Worm (Caenorhabditis elegans) whole organism, mixed stage, embryonic: ENCODE measurements around the gene T07F10.5.
"Not testable (repeated sequence)": the region's sequence is repeated elsewhere in the genome, so short reads cannot be mapped to it uniquely, and the experiment has no call there.

Source experiments
- M03D4.4 ChIP-seq: sonication (generic microtip); optimal IDR thresholded peaks from 2 replicates; lab custom pipeline; 2017; ENCODE audit warnings: mild to moderate bottlenecking, missing genetic modification characterization, missing compliant biosample characterization
- bed-3 ChIP-seq: fragments of 200-800 bp; sonication (Bioruptor generic); optimal IDR thresholded peaks from 3 replicates; lab custom pipeline; 2018; ENCODE audit warnings: mild to moderate bottlenecking, missing genetic modification characterization, moderate library complexity, missing compliant biosample characterization
- blmp-1 ChIP-seq: fragments of 150-350 bp; optimal IDR thresholded peaks from 2 replicates; lab custom pipeline; 2014; ENCODE audit warnings: missing biosample characterization, missing genetic modification characterization
- ceh-39 ChIP-seq: fragments of 150-350 bp; optimal IDR thresholded peaks from 2 replicates; lab custom pipeline; 2014; ENCODE audit warnings: missing biosample characterization, missing genetic modification characterization
- ceh-83 ChIP-seq: fragments of 200-800 bp; sonication (Bioruptor generic); optimal IDR thresholded peaks from 2 replicates; lab custom pipeline; 2018; ENCODE audit warnings: mild to moderate bottlenecking, missing genetic modification characterization, missing compliant biosample characterization
- ces-1 ChIP-seq: fragments of 150-350 bp; optimal IDR thresholded peaks from 2 replicates; lab custom pipeline; 2014; ENCODE audit warnings: missing biosample characterization, missing genetic modification reagents, missing genetic modification characterization
- cnd-1 ChIP-seq: fragments of 200-800 bp; sonication (Bioruptor generic); optimal IDR thresholded peaks from 2 replicates; lab custom pipeline; 2018; ENCODE audit warnings: mild to moderate bottlenecking, missing genetic modification characterization, missing compliant biosample characterization
- drap-1 ChIP-seq: fragments of 200-800 bp; sonication (Bioruptor generic); optimal IDR thresholded peaks from 3 replicates; lab custom pipeline; 2018; ENCODE audit warnings: mild to moderate bottlenecking, missing genetic modification characterization, missing compliant biosample characterization
- elt-1 ChIP-seq: sonication (generic microtip); optimal IDR thresholded peaks from 2 replicates; lab custom pipeline; 2017; ENCODE audit warnings: missing genetic modification characterization, mild to moderate bottlenecking, missing compliant biosample characterization, antibody characterized with exemption, moderate library complexity, borderline replicate concordance; ENCODE audit not compliant: insufficient read depth
- elt-3 ChIP-seq: fragments of 150-350 bp; optimal IDR thresholded peaks from 2 replicates; lab custom pipeline; 2014; ENCODE audit warnings: missing biosample characterization, missing genetic modification characterization
- flh-1 ChIP-seq: fragments of 200-800 bp; sonication (Bioruptor generic); optimal IDR thresholded peaks from 2 replicates; lab custom pipeline; 2018; ENCODE audit warnings: mild to moderate bottlenecking, missing genetic modification characterization, moderate library complexity, missing compliant biosample characterization
- ham-2 ChIP-seq: fragments of 200-800 bp; sonication (Bioruptor generic); optimal IDR thresholded peaks from 2 replicates; lab custom pipeline; 2018; ENCODE audit warnings: mild to moderate bottlenecking, missing genetic modification characterization, missing compliant biosample characterization
- hlh-1 ChIP-seq: fragments of 150-350 bp; optimal IDR thresholded peaks from 2 replicates; lab custom pipeline; 2014; ENCODE audit warnings: missing biosample characterization, missing genetic modification reagents, missing genetic modification characterization
- lin-13 ChIP-seq: fragments of 150-350 bp; optimal IDR thresholded peaks from 2 replicates; lab custom pipeline; 2014; ENCODE audit warnings: missing biosample characterization, missing genetic modification characterization
- lin-32 ChIP-seq: fragments of 200-800 bp; sonication (Bioruptor generic); optimal IDR thresholded peaks from 2 replicates; lab custom pipeline; 2018; ENCODE audit warnings: mild to moderate bottlenecking, missing genetic modification characterization, missing compliant biosample characterization
- lsy-2 ChIP-seq: fragments of 150-350 bp; optimal IDR thresholded peaks from 2 replicates; lab custom pipeline; 2014; ENCODE audit warnings: missing biosample characterization, missing genetic modification characterization
- mab-5 ChIP-seq: fragments of 150-350 bp; optimal IDR thresholded peaks from 2 replicates; lab custom pipeline; 2014; ENCODE audit warnings: missing biosample characterization, missing genetic modification characterization
- mep-1 ChIP-seq: fragments of 150-350 bp; optimal IDR thresholded peaks from 2 replicates; lab custom pipeline; 2017; ENCODE audit warnings: missing biosample characterization, missing genetic modification reagents, missing genetic modification characterization, inconsistent platforms
- mls-2 ChIP-seq: sonication (generic microtip); optimal IDR thresholded peaks from 2 replicates; lab custom pipeline; 2016; ENCODE audit warnings: mild to moderate bottlenecking, missing genetic modification characterization, moderate library complexity, missing compliant biosample characterization
- nhr-2 ChIP-seq: fragments of 150-350 bp; optimal IDR thresholded peaks from 2 replicates; lab custom pipeline; 2014; ENCODE audit warnings: missing biosample characterization, missing genetic modification characterization
- nhr-237 ChIP-seq: fragments of 150-350 bp; optimal IDR thresholded peaks from 2 replicates; lab custom pipeline; 2014; ENCODE audit warnings: missing biosample characterization, missing genetic modification characterization
- nhr-28 ChIP-seq: fragments of 150-350 bp; optimal IDR thresholded peaks from 2 replicates; lab custom pipeline; 2014; ENCODE audit warnings: missing biosample characterization, missing genetic modification characterization
- nhr-76 ChIP-seq: sonication (generic microtip); optimal IDR thresholded peaks from 2 replicates; lab custom pipeline; 2017; ENCODE audit warnings: missing biosample characterization, missing genetic modification characterization
- sem-2 ChIP-seq: fragments of 200-800 bp; sonication (Bioruptor generic); optimal IDR thresholded peaks from 2 replicates; lab custom pipeline; 2018; ENCODE audit warnings: mild to moderate bottlenecking, missing genetic modification characterization, missing compliant biosample characterization
- snpc-4 ChIP-seq: fragments of 150-350 bp; optimal IDR thresholded peaks from 2 replicates; lab custom pipeline; 2014; ENCODE audit warnings: missing biosample characterization, missing genetic modification characterization
- unc-120 ChIP-seq: sonication (generic microtip); optimal IDR thresholded peaks from 2 replicates; lab custom pipeline; 2017; ENCODE audit warnings: missing genetic modification characterization, missing compliant biosample characterization; ENCODE audit not compliant: poor library complexity, severe bottlenecking
- unc-39 ChIP-seq: fragments of 150-350 bp; optimal IDR thresholded peaks from 2 replicates; lab custom pipeline; 2014; ENCODE audit warnings: missing biosample characterization, missing genetic modification characterization
- unc-62 ChIP-seq: fragments of 150-350 bp; optimal IDR thresholded peaks from 2 replicates; lab custom pipeline; 2014; ENCODE audit warnings: missing biosample characterization, missing genetic modification reagents, missing genetic modification characterization
- zip-8 ChIP-seq: fragments of 150-350 bp; optimal IDR thresholded peaks from 2 replicates; lab custom pipeline; 2014; ENCODE audit warnings: missing biosample characterization, missing genetic modification characterization
- ztf-11 ChIP-seq: fragments of 150-350 bp; optimal IDR thresholded peaks from 2 replicates; lab custom pipeline; 2014; ENCODE audit warnings: missing biosample characterization, missing genetic modification characterization

Gene T07F10.5

ce11 chrV:12865615-12866014 is at the start of gene T07F10.5:
Gene T07F10.5 (plus strand): TSS chrV:12865915.
- TF ChIP-seq mab-5 (tag; lab: Kevin White, UChicago); mls-2 (tag; lab: Kevin White, UChicago); ceh-83 (GFP tag; lab: Kevin White, UChicago): not testable (repeated sequence)
- TF ChIP-seq, all 35 proteins: peak for 0; not testable (repeated sequence) for 35

- TF ChIP-seq zip-8 (no peak), nhr-28 (tag; lab: Kevin White, UChicago) (no peak)
Measured at ce11 chrV:12816672-12817071, 49.0 kb upstream of the T07F10.5 start.

- TF ChIP-seq ces-1 (GFP tag; lab: Kevin White, UChicago) (peak; percentile 96), sem-2 (no peak)
Measured at ce11 chrV:12818486-12818885, 47.2 kb upstream of the T07F10.5 start.

DNA sequence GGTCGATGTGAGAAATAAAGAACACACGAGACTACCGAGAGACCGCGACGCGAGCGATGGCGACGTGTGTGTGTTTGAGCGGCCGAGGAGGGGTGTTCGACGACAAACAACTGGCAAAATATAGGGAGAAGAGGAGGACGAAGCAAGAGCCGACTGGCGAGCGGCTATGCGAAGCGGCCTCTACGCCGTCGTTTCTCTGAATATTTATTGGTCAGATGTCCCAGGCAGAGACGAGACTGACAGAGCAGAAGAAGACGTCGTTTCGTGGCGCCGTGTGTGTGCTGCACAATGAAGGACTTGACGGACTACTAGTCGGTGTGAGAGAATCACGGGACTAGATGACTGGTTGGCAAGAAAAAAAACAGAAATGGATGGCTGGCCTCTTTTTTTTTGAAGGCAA is 46.6 kb upstream of the T07F10.5 start:
- TF ChIP-seq ham-2 (GFP tag; lab: Kevin White, UChicago): peak; percentile 20
- TF ChIP-seq lin-32: no peak
- no peak for TF ChIP-seq ceh-39 (tag; lab: Kevin White, UChicago)

ce11 chrV:12819792-12820453 is 45.8 kb upstream of the T07F10.5 start, which contains the start of the genes ZC443.4 and ugt-18:
Gene ZC443.4 (minus strand): TSS chrV:12819886.
Gene ugt-18 (plus strand): TSS chrV:12820260.
- no peak for TF ChIP-seq nhr-237 (tag; lab: Kevin White, UChicago)
- TF ChIP-seq nhr-76: no peak
- no peak for TF ChIP-seq M03D4.4 (tag; lab: Kevin White, UChicago)
- TF ChIP-seq snpc-4: no peak
- TF ChIP-seq unc-120: no peak
- no peak for TF ChIP-seq bed-3 (GFP tag; lab: Kevin White, UChicago)

DNA sequence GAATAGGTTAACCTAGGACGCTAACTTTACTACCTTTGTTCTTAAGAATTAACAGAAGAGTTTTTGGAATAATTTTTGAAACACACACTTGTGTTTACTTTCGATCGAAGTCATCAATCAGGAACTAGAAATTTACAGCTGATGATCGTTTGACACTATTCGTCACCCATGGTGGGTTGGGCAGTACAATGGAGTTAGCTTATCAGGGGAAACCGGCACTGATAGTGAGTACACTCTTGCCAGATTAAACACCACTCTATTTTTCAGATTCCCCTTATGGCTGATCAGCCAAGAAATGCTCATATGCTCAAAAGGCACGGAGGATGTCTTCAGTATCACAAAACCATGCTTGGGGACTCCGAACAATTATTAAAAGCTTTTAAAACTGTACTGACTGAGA is 43.6 kb upstream of the T07F10.5 start:
- TF ChIP-seq lin-13 (tag; lab: Kevin White, UChicago) (no peak), elt-3 (no peak), cnd-1 (tag; lab: Kevin White, UChicago) (no peak), bed-3 (GFP tag; lab: Kevin White, UChicago) (no peak), hlh-1 (no peak), ces-1 (GFP tag; lab: Kevin White, UChicago) (no peak), unc-62 (GFP tag; lab: Kevin White, UChicago) (no peak), unc-120 (no peak), mep-1 (tag; lab: Kevin White, UChicago) (no peak)

- TF ChIP-seq drap-1 (GFP tag; lab: Kevin White, UChicago): no peak
- TF ChIP-seq M03D4.4 (tag; lab: Kevin White, UChicago): no peak
- TF ChIP-seq nhr-2 (tag; lab: Kevin White, UChicago): no peak
- no peak for TF ChIP-seq nhr-237 (tag; lab: Kevin White, UChicago)
- TF ChIP-seq snpc-4: no peak
Measured at ce11 chrV:12824777-12825176, 40.9 kb upstream of the T07F10.5 start, which contains the start of gene ugt-16. Gene ugt-16 (plus strand): TSS chrV:12825024.

DNA sequence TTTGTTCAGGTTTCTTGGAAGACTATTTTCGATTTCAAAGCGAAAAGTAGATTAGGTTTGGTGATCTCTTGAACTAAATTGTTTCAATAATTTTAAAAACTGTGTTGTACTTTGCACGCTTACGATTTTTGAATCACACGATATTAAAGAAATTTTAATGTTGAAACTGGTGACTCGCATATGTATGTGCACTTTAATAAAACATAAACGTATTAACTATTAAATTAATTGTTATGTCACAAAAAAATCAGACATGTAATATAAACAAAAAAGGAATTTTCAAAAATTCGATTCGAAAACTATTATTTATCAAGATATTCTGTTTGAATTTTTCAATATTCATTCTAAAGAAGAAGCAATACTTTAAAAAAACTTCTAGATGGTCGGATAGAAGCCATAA is 38.5 kb upstream of the T07F10.5 start, which contains the start of gene ugt-15:
ugt-15 (plus strand) TSS at position 301 of the 400 bp plus-strand sequence.
- TF ChIP-seq mep-1 (tag; lab: Kevin White, UChicago) (no peak), lsy-2 (tag; lab: Kevin White, UChicago) (no peak), snpc-4 (no peak), blmp-1 (tag; lab: Kevin White, UChicago) (no peak), ztf-11 (no peak), bed-3 (GFP tag; lab: Kevin White, UChicago) (no peak), elt-1 (tag; lab: Kevin White, UChicago) (no peak), flh-1 (GFP tag; lab: Kevin White, UChicago) (no peak), drap-1 (GFP tag; lab: Kevin White, UChicago) (no peak), unc-39 (tag; lab: Kevin White, UChicago) (no peak), ceh-39 (tag; lab: Kevin White, UChicago) (no peak), unc-120 (no peak), nhr-28 (tag; lab: Kevin White, UChicago) (no peak), lin-32 (no peak), elt-3 (no peak)
